Fruit fly (Drosophila melanogaster): Measurements from ENCODE around the gene CG34161.
A peak's percentile ranks its signal among the peaks of the same experiment; 100 is the strongest.

Gene CG34161

dm6 chr2L:10616767-10617166 is 35.3 kb upstream of the CG34161 start (continued):
- TF ChIP-seq Dek (tag; optimal IDR thresholded peaks at IDR 0.05) (peak; percentile 39), Adf1 (GFP tag; IDR thresholded peaks at IDR 0.05) (no peak), CG2202 (tag; optimal IDR thresholded peaks at IDR 0.05) (peak; percentile 55), CG30403 (GFP tag; optimal IDR thresholded peaks at IDR 0.05) (peak; percentile 73), zen (tag; optimal IDR thresholded peaks at IDR 0.05) (peak; percentile 34), hbn (GFP tag; IDR thresholded peaks at IDR 0.05; ENCODE audit: partially characterized antibody) (no peak), sim (GFP tag; IDR thresholded peaks at IDR 0.05) (peak; percentile 58; the same call in 1 of the 2 replicates), Spps (tag; optimal IDR thresholded peaks at IDR 0.05) (peak; percentile 76), Blimp-1 (GFP tag; optimal IDR thresholded peaks at IDR 0.05) (peak; percentile 81), kni (GFP tag; optimal IDR thresholded peaks at IDR 0.05) (no peak), ken (GFP tag; IDR thresholded peaks at IDR 0.05) (peak; percentile 86), MESR4 (GFP tag; optimal IDR thresholded peaks at IDR 0.05) (no peak), CG32532 (GFP tag; IDR thresholded peaks at IDR 0.05) (peak; percentile 53; the same call in 1 of the 2 replicates), sens (GFP tag) (peak; percentile 95), CG10543 (GFP tag; optimal IDR thresholded peaks at IDR 0.05) (no peak), CG14441 (GFP tag; IDR thresholded peaks at IDR 0.05) (peak; percentile 81), slou (GFP tag; optimal IDR thresholded peaks at IDR 0.05) (peak; percentile 7), eyg (GFP tag; optimal IDR thresholded peaks at IDR 0.05) (peak; percentile 46), br (optimal IDR thresholded peaks at IDR 0.05) (no peak), gsb-n (tag; optimal IDR thresholded peaks at IDR 0.05) (peak; percentile 78), jumu (GFP tag; optimal IDR thresholded peaks at IDR 0.05) (peak; percentile 59), CG10979 (tag; optimal IDR thresholded peaks at IDR 0.05) (peak; percentile 87), tio (GFP tag; optimal IDR thresholded peaks at IDR 0.05) (peak; percentile 44), Drgx (GFP tag; IDR thresholded peaks at IDR 0.05) (peak; percentile 96), CG1832 (GFP tag; optimal IDR thresholded peaks at IDR 0.05) (no peak), ftz-f1 (GFP tag; optimal IDR thresholded peaks at IDR 0.05) (no peak), Fer1 (GFP tag; optimal IDR thresholded peaks at IDR 0.05) (peak; percentile 28), CG7745 (tag; optimal IDR thresholded peaks at IDR 0.05) (no peak), CG33557 (GFP tag; optimal IDR thresholded peaks at IDR 0.05) (no peak), inv (GFP tag; IDR thresholded peaks at IDR 0.05; ENCODE audit: partially characterized antibody) (no peak), nom (GFP tag; optimal IDR thresholded peaks at IDR 0.05) (peak; percentile 65), Scr (GFP tag; IDR thresholded peaks at IDR 0.05; ENCODE audit: partially characterized antibody) (no peak), CG4820 (GFP tag; optimal IDR thresholded peaks at IDR 0.05) (peak; percentile 71), wdn (GFP tag; IDR thresholded peaks at IDR 0.05) (0 out of 2 replicates have a peak, but pooled peaks have one; percentile 35), zfh1 (GFP tag; IDR thresholded peaks at IDR 0.05) (peak; percentile 86), grn (GFP tag; optimal IDR thresholded peaks at IDR 0.05) (no peak), sd (tag; optimal IDR thresholded peaks at IDR 0.05) (no peak), CG5953 (GFP tag; IDR thresholded peaks at IDR 0.05) (peak; percentile 60), ato (GFP tag; IDR thresholded peaks at IDR 0.05; ENCODE audit: partially characterized antibody) (no peak), CG9215 (GFP tag; IDR thresholded peaks at IDR 0.05) (peak; percentile 46; the same call in 1 of the 2 replicates), CG6683 (GFP tag; optimal IDR thresholded peaks at IDR 0.05) (no peak), Sox100B (GFP tag; optimal IDR thresholded peaks at IDR 0.05) (peak; percentile 73), CG6854 (GFP tag; optimal IDR thresholded peaks at IDR 0.05) (no peak), Stat92E (GFP tag; optimal IDR thresholded peaks at IDR 0.05) (peak in 1 of 3 experiments; percentile 28), sisA (GFP tag; IDR thresholded peaks at IDR 0.05) (peak; percentile 80), CG7839 (tag; optimal IDR thresholded peaks at IDR 0.05) (peak; percentile 81), CG11398 (GFP tag; optimal IDR thresholded peaks at IDR 0.05) (peak; percentile 24), nerfin-2 (GFP tag; IDR thresholded peaks at IDR 0.05; ENCODE audit: partially characterized antibody) (no peak), CG12155 (GFP tag; optimal IDR thresholded peaks at IDR 0.05) (peak; percentile 38), CG10209 (GFP tag; optimal IDR thresholded peaks at IDR 0.05) (peak; percentile 68)

Data from whole organism, embryonic.